Worm (Caenorhabditis elegans) whole organism, early embryonic: ENCODE data around the gene cdc-73.

ENCODE experiments used
- F13C5.2 ChIP-seq: sonication (generic microtip); optimal IDR thresholded peaks from 2 replicates; lab custom pipeline; 2017; ENCODE audit warnings: mild to moderate bottlenecking, missing genetic modification characterization, inconsistent platforms, missing compliant biosample characterization
- aly-1 ChIP-seq: sonication (generic microtip); optimal IDR thresholded peaks from 2 replicates; lab custom pipeline; 2016; ENCODE audit warnings: missing genetic modification characterization, missing compliant biosample characterization
- ama-1 ChIP-seq: fragments of 150-350 bp; optimal IDR thresholded peaks from 2 replicates; lab custom pipeline; 2014
- ceh-13 ChIP-seq: fragments of 200-800 bp; sonication (Bioruptor generic); optimal IDR thresholded peaks from 2 replicates; lab custom pipeline; 2018; ENCODE audit warnings: mild to moderate bottlenecking, missing genetic modification characterization, missing compliant biosample characterization
- ceh-36 ChIP-seq: sonication (generic microtip); optimal IDR thresholded peaks from 2 replicates; lab custom pipeline; 2016; ENCODE audit warnings: missing genetic modification characterization, inconsistent platforms, missing compliant biosample characterization
- ets-7 ChIP-seq: sonication (generic microtip); optimal IDR thresholded peaks from 2 replicates; lab custom pipeline; 2016; ENCODE audit warnings: missing genotype, missing genetic modification characterization, missing compliant biosample characterization
- flt-1 ChIP-seq: fragments of 200-800 bp; sonication (Bioruptor generic); IDR thresholded peaks from 2 replicates; pipeline ENCODE4 v1.3.6; 2022; ENCODE audit warnings: missing genetic modification characterization, missing compliant biosample characterization
- hmbx-1 ChIP-seq: sonication (generic microtip); optimal IDR thresholded peaks from 2 replicates; lab custom pipeline; 2016; ENCODE audit warnings: mild to moderate bottlenecking, missing genetic modification characterization, missing compliant biosample characterization
- hmg-4 ChIP-seq: fragments of 200-800 bp; sonication (Bioruptor generic); optimal IDR thresholded peaks from 2 replicates; lab custom pipeline; 2018; ENCODE audit warnings: mild to moderate bottlenecking, missing genetic modification characterization, missing compliant biosample characterization
- hnd-1 ChIP-seq: sonication (generic microtip); optimal IDR thresholded peaks from 2 replicates; lab custom pipeline; 2016; ENCODE audit warnings: missing genetic modification characterization, missing compliant biosample characterization
- pes-1 ChIP-seq: fragments of 200-800 bp; sonication (Bioruptor generic); IDR thresholded peaks from 2 replicates; pipeline ENCODE4 v1.3.6; 2022; ENCODE audit warnings: missing genetic modification reagents, missing genetic modification characterization, missing compliant biosample characterization
- scrt-1 ChIP-seq: fragments of 200-800 bp; sonication (Bioruptor generic); IDR thresholded peaks from 2 replicates; pipeline ENCODE4 v1.3.6; 2022; ENCODE audit warnings: missing genetic modification characterization, missing compliant biosample characterization
- sea-1 ChIP-seq: fragments of 200-800 bp; sonication (Bioruptor generic); conservative IDR thresholded peaks from 2 replicates; pipeline ENCODE4 v1.3.6; 2022; ENCODE audit warnings: missing genetic modification characterization, missing compliant biosample characterization
- tbx-11 ChIP-seq: fragments of 200-800 bp; sonication (Bioruptor generic); IDR thresholded peaks from 2 replicates; pipeline ENCODE4 v1.3.6; 2022; ENCODE audit warnings: missing genetic modification characterization, missing compliant biosample characterization
- tbx-37 ChIP-seq: fragments of 200-800 bp; sonication (Bioruptor generic); conservative IDR thresholded peaks from 2 replicates; pipeline ENCODE4 v1.3.6; 2022; ENCODE audit warnings: missing genetic modification reagents, missing genetic modification characterization, missing compliant biosample characterization
- tra-4 ChIP-seq: sonication (generic microtip); optimal IDR thresholded peaks from 2 replicates; lab custom pipeline; 2017; ENCODE audit warnings: missing genetic modification characterization, missing compliant biosample characterization

cdc-73 gene

DNA sequence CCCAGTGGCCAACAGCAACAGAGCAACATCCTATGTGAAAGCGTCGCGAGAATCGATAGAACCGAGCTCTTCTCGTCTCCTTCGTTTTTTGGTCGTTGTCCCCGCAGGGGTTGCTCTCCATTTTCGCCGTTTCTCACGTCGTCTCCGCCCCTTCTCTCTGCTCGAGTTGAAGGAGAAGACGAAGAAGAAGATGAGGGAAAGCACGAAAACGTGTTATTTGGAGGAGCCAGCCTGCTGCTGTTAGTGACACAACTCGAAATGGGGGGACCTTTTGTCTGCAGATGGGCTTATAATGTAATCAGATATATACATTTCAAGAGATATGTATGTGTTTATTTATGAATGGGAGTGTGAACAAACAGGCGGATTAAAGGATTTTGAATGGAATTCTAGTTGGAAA lies 34.7 kb upstream of the cdc-73 start, which contains the start of gene W02C12.2:
TSS of gene W02C12.2 (minus strand) at position 277 of the 400 bp plus-strand sequence.
- no peak for TF ChIP-seq sea-1 (GFP tag; lab: Robert Waterston, UW)

DNA sequence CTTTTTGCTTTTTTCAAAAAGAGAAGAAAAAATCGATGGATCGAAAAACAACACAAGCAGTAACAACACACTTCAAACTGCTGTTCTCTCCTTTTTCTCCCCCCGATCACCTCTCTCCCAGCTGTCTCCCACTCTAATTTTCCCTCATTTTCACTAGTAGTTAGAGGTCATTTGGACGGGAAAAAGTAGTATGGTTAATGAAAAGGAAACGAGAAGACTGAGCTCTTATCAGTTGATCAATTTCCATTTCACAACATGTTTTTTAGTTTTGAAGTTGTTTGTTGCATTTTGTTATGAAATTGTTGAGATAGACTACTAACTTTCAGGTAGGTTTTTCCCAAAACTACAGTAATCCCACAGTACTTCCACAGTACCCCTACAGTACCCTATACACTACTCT lies 33.9 kb upstream of the cdc-73 start:
- no peak for TF ChIP-seq hmbx-1 (tag; lab: Kevin White, UChicago)

DNA sequence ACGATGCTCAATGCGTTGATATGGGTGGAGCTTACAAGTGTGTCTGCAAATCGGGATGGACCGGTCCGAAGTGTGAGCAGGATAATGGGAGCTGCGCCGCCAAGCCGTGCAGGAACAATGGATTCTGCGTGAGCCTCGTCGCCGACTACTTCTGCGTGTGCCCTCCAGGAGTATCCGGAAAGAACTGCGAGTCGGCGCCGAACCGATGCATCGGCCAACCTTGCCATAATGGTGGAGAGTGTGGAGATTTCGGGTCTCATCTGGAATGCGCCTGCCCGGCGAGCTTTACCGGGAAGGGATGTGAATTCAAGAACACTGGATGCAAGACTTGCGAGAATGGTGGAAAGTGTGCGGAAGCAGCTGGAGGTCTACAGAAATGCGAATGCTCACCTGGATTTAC lies 32.5 kb upstream of the cdc-73 start:
- TF ChIP-seq ceh-13 (GFP tag; lab: Kevin White, UChicago) (no peak), ceh-36 (tag; lab: Kevin White, UChicago) (no peak), ama-1 (lab: Kevin White, UChicago) (no peak), F13C5.2 (tag; lab: Kevin White, UChicago) (no peak), flt-1 (no peak), tra-4 (tag; lab: Kevin White, UChicago) (no peak), tbx-11 (GFP tag; lab: Robert Waterston, UW) (no peak), sea-1 (GFP tag; lab: Robert Waterston, UW) (no peak)

DNA sequence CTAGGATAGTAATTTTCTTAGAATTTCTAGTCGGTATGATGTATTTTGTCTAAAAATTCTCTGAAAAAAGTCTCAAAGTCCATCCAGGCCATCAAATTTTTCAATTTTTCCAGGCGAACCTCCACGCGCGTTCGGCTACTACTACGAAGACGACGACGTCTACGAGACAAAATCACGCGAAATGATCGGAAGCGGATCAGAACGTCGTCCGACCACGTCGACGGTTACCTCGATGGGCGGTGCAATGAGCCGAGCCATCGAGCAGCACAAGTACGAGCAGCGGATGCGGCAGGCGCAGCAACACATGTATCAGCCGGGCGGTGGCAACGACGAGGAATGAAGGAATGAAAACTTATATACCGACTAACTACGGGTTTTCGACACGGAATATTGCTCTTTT lies 28.8 kb upstream of the cdc-73 start:
- no peak for TF ChIP-seq hmbx-1 (tag; lab: Kevin White, UChicago)
- no peak for TF ChIP-seq F13C5.2 (tag; lab: Kevin White, UChicago)
- no peak for TF ChIP-seq tbx-37
- no peak for TF ChIP-seq aly-1 (tag; lab: Kevin White, UChicago)
- TF ChIP-seq sea-1 (GFP tag; lab: Robert Waterston, UW), result no peak
- no peak for TF ChIP-seq tra-4 (tag; lab: Kevin White, UChicago)
- TF ChIP-seq tbx-11 (GFP tag; lab: Robert Waterston, UW), result no peak
- no peak for TF ChIP-seq ceh-36 (tag; lab: Kevin White, UChicago)
- TF ChIP-seq ets-7 (tag; lab: Kevin White, UChicago), result no peak

DNA sequence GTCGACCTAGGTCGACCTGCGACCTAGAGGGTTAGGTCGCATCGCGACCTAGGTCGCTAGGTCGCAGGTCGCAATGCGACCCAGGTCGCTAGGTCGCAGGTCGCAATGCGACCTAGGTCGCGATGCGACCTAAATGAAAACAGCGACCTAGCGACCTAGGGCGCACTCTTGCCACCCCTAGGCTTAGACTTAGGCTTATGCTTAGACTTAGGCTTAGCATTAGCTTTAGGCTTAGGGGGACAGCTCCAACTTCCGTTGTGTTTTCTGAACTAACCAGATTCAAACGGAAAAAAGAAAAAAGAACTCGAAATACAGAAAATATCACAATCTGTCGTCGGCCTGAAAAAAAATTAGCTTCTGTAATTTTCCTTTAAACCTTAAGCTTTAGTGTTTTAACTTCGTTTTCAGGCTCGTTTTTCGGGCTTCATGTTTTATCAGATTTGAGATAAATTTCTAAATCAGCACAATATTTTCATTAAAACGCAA lies 28.0 kb upstream of the cdc-73 start:
- 0 out of 2 replicates have a peak, but pooled peaks have one; percentile 39 for TF ChIP-seq scrt-1 (GFP tag; lab: Robert Waterston, UW)
- TF ChIP-seq pes-1 (GFP tag; lab: Robert Waterston, UW), result no peak

DNA sequence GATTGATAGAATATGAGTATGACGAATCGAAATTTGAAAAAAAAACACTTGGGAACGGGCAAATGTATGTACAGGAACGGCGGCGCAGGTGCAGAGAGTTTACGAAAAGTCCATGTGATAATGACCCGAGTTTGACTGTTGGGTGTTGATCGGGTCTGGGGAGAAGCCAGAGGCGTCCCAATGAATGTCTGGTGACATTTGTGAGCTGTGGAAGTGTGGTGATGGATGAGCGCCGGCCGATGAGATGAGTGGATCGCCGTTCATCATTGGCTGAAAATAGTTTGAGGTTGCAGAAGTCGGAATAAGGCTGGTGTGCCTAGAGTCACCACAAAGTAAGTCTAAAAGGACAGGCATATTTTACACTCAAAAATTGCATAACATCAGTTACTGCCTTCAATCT lies 26.7 kb upstream of the cdc-73 start:
- TF ChIP-seq sea-1 (GFP tag; lab: Robert Waterston, UW), result no peak

DNA sequence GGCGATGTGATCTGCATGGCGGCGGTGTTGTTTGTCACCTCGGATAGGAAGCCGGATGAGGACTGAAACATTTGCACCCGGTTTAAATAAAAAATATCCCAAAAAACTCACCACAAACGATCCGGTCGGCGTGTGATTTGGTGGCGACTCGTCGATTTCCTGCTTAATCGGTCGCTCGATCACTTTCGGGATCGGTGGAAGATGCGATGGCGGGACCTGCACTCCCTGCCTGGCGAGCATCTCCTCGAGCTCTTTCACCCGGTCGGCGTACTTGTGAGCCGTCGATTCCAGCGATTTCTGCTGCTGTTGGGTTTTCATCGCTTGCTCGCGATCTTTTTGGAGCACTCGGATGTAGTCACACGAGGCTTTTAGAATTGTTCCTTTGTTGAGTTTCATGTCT lies 25.7 kb upstream of the cdc-73 start:
- TF ChIP-seq F13C5.2 (tag; lab: Kevin White, UChicago), result no peak
- TF ChIP-seq ets-7 (tag; lab: Kevin White, UChicago), result no peak
- no peak for TF ChIP-seq tbx-11 (GFP tag; lab: Robert Waterston, UW)
- TF ChIP-seq aly-1 (tag; lab: Kevin White, UChicago), result no peak
- TF ChIP-seq hmg-4 (GFP tag; lab: Kevin White, UChicago), result no peak
- no peak for TF ChIP-seq tbx-37
- TF ChIP-seq ceh-13 (GFP tag; lab: Kevin White, UChicago), result no peak
- no peak for TF ChIP-seq hnd-1 (tag; lab: Kevin White, UChicago)

DNA sequence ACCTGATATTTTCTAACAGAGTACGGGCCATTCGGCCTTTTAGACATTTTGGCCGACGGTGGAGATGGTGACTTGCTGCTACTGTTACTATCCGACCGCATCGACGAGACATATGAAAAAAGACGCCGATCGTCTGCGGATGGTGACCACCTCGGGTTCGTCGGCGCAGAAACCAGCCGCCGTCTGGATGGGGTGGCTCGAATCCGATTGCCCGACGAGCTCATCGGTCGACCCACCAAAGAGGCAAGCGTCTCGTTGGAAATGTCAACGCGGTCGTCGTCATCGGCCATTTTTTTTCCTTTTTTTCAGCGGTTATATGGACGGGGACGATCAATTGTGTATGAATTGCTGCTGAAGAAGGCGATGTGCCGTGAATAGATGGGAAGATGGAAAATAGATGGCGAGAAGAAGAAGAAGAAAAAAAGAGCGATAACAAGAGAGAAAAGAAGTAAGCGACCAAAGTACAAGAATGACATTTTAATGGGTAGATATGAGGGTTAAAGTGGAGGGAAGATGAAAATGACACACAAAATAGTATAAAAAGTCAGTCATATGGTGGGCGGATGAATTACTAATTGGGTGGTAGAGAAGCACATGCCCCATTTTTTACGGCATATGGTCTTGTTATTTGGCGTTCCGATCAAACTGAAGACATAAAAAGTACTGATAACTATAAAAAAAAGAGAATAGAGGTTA lies 23.5 kb upstream of the cdc-73 start:
- no peak for TF ChIP-seq hmbx-1 (tag; lab: Kevin White, UChicago)
- TF ChIP-seq tbx-11 (GFP tag; lab: Robert Waterston, UW), result no peak
- no peak for TF ChIP-seq tbx-37
- no peak for TF ChIP-seq tra-4 (tag; lab: Kevin White, UChicago)
- no peak for TF ChIP-seq scrt-1 (GFP tag; lab: Robert Waterston, UW)
- TF ChIP-seq ets-7 (tag; lab: Kevin White, UChicago), result no peak
- TF ChIP-seq hmg-4 (GFP tag; lab: Kevin White, UChicago), result no peak
- no peak for TF ChIP-seq ceh-13 (GFP tag; lab: Kevin White, UChicago)

DNA sequence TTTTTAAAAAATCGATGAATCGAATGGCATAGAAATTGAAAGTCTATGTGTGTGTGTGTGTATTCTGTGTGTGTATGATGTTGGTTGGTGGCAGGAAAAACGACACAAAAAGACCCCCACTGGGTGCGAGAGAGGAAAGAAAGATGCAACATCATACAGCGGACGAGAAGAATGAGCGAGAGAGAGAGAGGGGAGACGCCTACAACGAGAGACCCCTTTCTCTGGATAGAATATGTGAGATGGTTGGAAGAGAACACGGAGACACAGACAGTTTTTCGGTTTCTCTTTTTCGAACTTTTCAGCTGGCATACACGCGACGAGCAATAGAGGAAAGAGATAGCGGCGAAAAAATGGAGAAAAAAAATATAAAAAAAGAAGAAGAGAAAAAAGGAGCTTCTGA lies 22.5 kb upstream of the cdc-73 start:
- TF ChIP-seq F13C5.2 (tag; lab: Kevin White, UChicago) (peak; percentile 50), hmbx-1 (tag; lab: Kevin White, UChicago) (no peak), hmg-4 (GFP tag; lab: Kevin White, UChicago) (peak; percentile 31)
